Worm (Caenorhabditis elegans): ENCODE results near the gene C32D5.12.

DNA sequence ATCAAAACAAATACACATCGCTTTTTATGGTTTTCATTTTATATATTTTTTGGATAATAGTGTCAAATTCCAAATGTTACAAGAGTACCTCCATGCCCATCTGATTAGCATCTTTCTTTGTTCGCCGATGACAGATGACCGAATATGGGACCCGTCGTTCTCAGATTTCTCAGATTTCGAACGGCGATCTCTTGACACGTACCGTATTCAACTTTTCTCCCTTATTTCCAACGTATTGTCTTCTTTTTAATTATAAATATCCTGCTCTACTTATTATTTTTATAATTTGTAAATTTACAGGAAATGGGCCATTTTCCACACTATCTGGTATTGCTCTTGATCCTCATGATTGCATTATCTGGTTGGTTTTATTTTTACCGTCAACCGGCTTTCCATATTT lies 39.6 kb upstream of the C32D5.12 start, which contains the start of gene zig-10:
- no peak for TF ChIP-seq mdl-1 (tag; optimal IDR thresholded peaks at IDR 0.05)
- no peak for TF ChIP-seq dpl-1 (GFP tag; optimal IDR thresholded peaks at IDR 0.05)

All from whole organism, L1 larva.